Fruit fly (Drosophila melanogaster): ENCODE results near the gene CG6271.

The CG6271 gene

dm6 chr3R:27026009-27026408 lies at the start of gene CG6271:
CG6271 (minus strand) TSS chr3R:27026109.
- TF ChIP-seq fd59A (GFP tag; optimal IDR thresholded peaks at IDR 0.05) (no peak), vri (GFP tag; optimal IDR thresholded peaks at IDR 0.05) (no peak), CG8119 (GFP tag; IDR thresholded peaks at IDR 0.05) (no peak), Sox14 (GFP tag; optimal IDR thresholded peaks at IDR 0.05) (no peak), Eip78C (GFP tag) (no peak), Met (GFP tag; optimal IDR thresholded peaks at IDR 0.05) (no peak), CG6808 (GFP tag; optimal IDR thresholded peaks at IDR 0.05) (no peak), CG6276 (GFP tag; optimal IDR thresholded peaks at IDR 0.05) (no peak), acj6 (GFP tag; optimal IDR thresholded peaks at IDR 0.05) (no peak), CG31627 (GFP tag; optimal IDR thresholded peaks at IDR 0.05) (no peak), dac (GFP tag; optimal IDR thresholded peaks at IDR 0.05) (no peak), CG6792 (GFP tag; optimal IDR thresholded peaks at IDR 0.05) (no peak), fkh (GFP tag; optimal IDR thresholded peaks at IDR 0.05) (no peak), CG8632 (GFP tag; optimal IDR thresholded peaks at IDR 0.05) (no peak), Ets21C (GFP tag; optimal IDR thresholded peaks at IDR 0.05) (no peak)

DNA sequence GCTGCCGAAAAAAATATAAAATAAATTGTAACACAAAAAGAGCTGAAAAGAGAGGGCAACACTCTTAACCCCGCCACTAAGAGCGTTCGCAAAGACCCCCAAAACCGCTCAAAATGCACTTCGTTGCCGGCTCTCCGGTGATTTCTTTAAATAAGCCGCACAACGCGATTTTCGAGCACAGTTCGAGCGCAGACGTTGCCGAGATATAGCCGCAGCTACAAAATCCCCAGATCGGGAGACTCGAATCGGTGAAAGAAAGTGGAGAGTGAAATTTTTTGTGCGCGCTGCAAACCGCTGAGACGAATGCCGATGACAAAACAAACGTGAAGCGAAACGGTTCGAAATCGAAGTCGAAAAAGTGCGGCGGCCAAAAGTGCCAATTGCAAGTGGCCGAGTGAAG lies 49.8 kb upstream of the CG6271 start, which contains the start of gene CG14257:
CG14257 (plus strand) TSS at position 177 of the 400 bp plus-strand sequence.
- peak; percentile 84 for TF ChIP-seq Blimp-1 (GFP tag; optimal IDR thresholded peaks at IDR 0.05)
- TF ChIP-seq Sox102F (GFP tag; optimal IDR thresholded peaks at IDR 0.05): peak; percentile 29
- peak; percentile 34; the same call in 1 of the 2 replicates for TF ChIP-seq CG15336 (GFP tag; IDR thresholded peaks at IDR 0.05)
- TF ChIP-seq Met (GFP tag; optimal IDR thresholded peaks at IDR 0.05): peak; percentile 10
- no peak for TF ChIP-seq Eip75B (GFP tag; optimal IDR thresholded peaks at IDR 0.05)
- TF ChIP-seq achi (GFP tag; optimal IDR thresholded peaks at IDR 0.05): no peak
- no peak for TF ChIP-seq CG6808 (GFP tag; optimal IDR thresholded peaks at IDR 0.05)
- peak; percentile 29; the same call in 1 of the 3 replicates for TF ChIP-seq eg (GFP tag; IDR thresholded peaks at IDR 0.05)
- TF ChIP-seq spab (GFP tag; optimal IDR thresholded peaks at IDR 0.05): no peak
- no peak for TF ChIP-seq Ets21C (GFP tag; optimal IDR thresholded peaks at IDR 0.05)
- TF ChIP-seq CG31627 (GFP tag; optimal IDR thresholded peaks at IDR 0.05): no peak
- peak; percentile 4 for TF ChIP-seq CG3919 (GFP tag; optimal IDR thresholded peaks at IDR 0.05)
- no peak for TF ChIP-seq CG1621 (tag; optimal IDR thresholded peaks at IDR 0.05)
- TF ChIP-seq dsx (GFP tag; optimal IDR thresholded peaks at IDR 0.05; ENCODE audit: poor library complexity, severe bottlenecking): peak; percentile 19

- TF ChIP-seq CG6276 (GFP tag; optimal IDR thresholded peaks at IDR 0.05) (no peak), Blimp-1 (GFP tag; optimal IDR thresholded peaks at IDR 0.05) (peak; percentile 50), CG10669 (GFP tag; optimal IDR thresholded peaks at IDR 0.05) (no peak), CG32006 (GFP tag; optimal IDR thresholded peaks at IDR 0.05) (peak; percentile 0), OdsH (GFP tag; optimal IDR thresholded peaks at IDR 0.05) (no peak), topi (GFP tag; optimal IDR thresholded peaks at IDR 0.05) (no peak), Ets96B (tag; optimal IDR thresholded peaks at IDR 0.05) (no peak), Eip78C (GFP tag) (peak; percentile 18), net (GFP tag; optimal IDR thresholded peaks at IDR 0.05) (no peak), svp (GFP tag) (no peak), Smox (GFP tag; optimal IDR thresholded peaks at IDR 0.05) (no peak), CG11762 (GFP tag; optimal IDR thresholded peaks at IDR 0.05; ENCODE audit: insufficient read depth) (no peak), fd59A (GFP tag; optimal IDR thresholded peaks at IDR 0.05) (no peak), Hr39 (GFP tag; optimal IDR thresholded peaks at IDR 0.05) (no peak), Sox15 (GFP tag; optimal IDR thresholded peaks at IDR 0.05) (no peak), acj6 (GFP tag; optimal IDR thresholded peaks at IDR 0.05) (no peak), CG6854 (GFP tag; optimal IDR thresholded peaks at IDR 0.05) (no peak), Gug (GFP tag; IDR thresholded peaks at IDR 0.05) (no peak), CG1621 (tag; optimal IDR thresholded peaks at IDR 0.05) (no peak), CG15336 (GFP tag; IDR thresholded peaks at IDR 0.05) (no peak), CG8119 (GFP tag; IDR thresholded peaks at IDR 0.05) (no peak), esn (GFP tag; optimal IDR thresholded peaks at IDR 0.05) (no peak), spab (GFP tag; optimal IDR thresholded peaks at IDR 0.05) (no peak), CG31627 (GFP tag; optimal IDR thresholded peaks at IDR 0.05) (no peak), salr (GFP tag; optimal IDR thresholded peaks at IDR 0.05) (no peak), dsx (GFP tag; optimal IDR thresholded peaks at IDR 0.05; ENCODE audit: poor library complexity, severe bottlenecking) (no peak), CG6808 (GFP tag; optimal IDR thresholded peaks at IDR 0.05) (no peak), eg (GFP tag; IDR thresholded peaks at IDR 0.05) (0 out of 3 replicates have a peak, but pooled peaks have one; percentile 17), CG6792 (GFP tag; optimal IDR thresholded peaks at IDR 0.05) (no peak), CG7368 (GFP tag; optimal IDR thresholded peaks at IDR 0.05) (no peak)
Measured at dm6 chr3R:27070906-27071498, 45.1 kb upstream of the CG6271 start.

Measured in whole organism, prepupa.